Fruit fly (Drosophila melanogaster) whole organism: ENCODE results near the gene Fancd2.

ENCODE experiments used
- CG8478 ChIP-seq: fragments of >200 bp; optimal IDR thresholded peaks from 2 replicates; lab custom pipeline; 2018; ENCODE audit warnings: inconsistent platforms
- Dll ChIP-seq: fragments of >200 bp; optimal IDR thresholded peaks from 2 replicates; lab custom pipeline; 2017
- EcR ChIP-seq, 2 experiments: fragments of >200 bp; optimal IDR thresholded peaks; 2 replicates each; lab custom pipeline; 2017; ENCODE audit warnings: missing biosample characterization in 2 of 2, missing genetic modification characterization in 2 of 2, missing genetic modification reagents in 2 of 2
- pan ChIP-seq: fragments of >200 bp; optimal IDR thresholded peaks from 2 replicates; lab custom pipeline; 2017
- psq ChIP-seq: fragments of >200 bp; optimal IDR thresholded peaks from 2 replicates; lab custom pipeline; 2017
- usp ChIP-seq: fragments of >200 bp; optimal IDR thresholded peaks from 2 replicates; lab custom pipeline; 2017; ENCODE audit warnings: missing biosample characterization, missing genetic modification characterization, mixed read lengths

Gene Fancd2

dm6 chr3R:20816008-20816407 lies at the start of gene Fancd2:
TSS of gene Fancd2 (minus strand) at chr3R:20816190.
- TF ChIP-seq psq (lab: Kevin White, UChicago) (no peak), EcR (GFP tag; optimal IDR thresholded peaks at IDR 0.05; lab: Kevin White, UChicago) (no peak), Dll (lab: Kevin White, UChicago) (no peak), usp (no peak), pan (no peak), CG8478 (no peak)

- TF ChIP-seq CG8478 (no peak), usp (no peak), psq (lab: Kevin White, UChicago) (no peak), EcR (GFP tag; optimal IDR thresholded peaks at IDR 0.05; lab: Kevin White, UChicago) (no peak), pan (no peak), Dll (lab: Kevin White, UChicago) (no peak)
These were observed 43.9 kb upstream of the Fancd2 start, which contains the start of gene Ir93a for dm6 chr3R:20859845-20860244. TSS of gene Ir93a (minus strand) at chr3R:20859945.

dm6 chr3R:20850395-20851039 lies 34.5 kb upstream of the Fancd2 start, which contains the start of gene RpS30:
TSS of gene RpS30 (plus strand) at chr3R:20850516.
- TF ChIP-seq usp = no peak
- TF ChIP-seq EcR (GFP tag; optimal IDR thresholded peaks at IDR 0.05; lab: Kevin White, UChicago) = no peak
- no peak for TF ChIP-seq Dll (lab: Kevin White, UChicago)
- TF ChIP-seq CG8478 = no peak
- TF ChIP-seq psq (lab: Kevin White, UChicago) = no peak
- no peak for TF ChIP-seq pan

dm6 chr3R:20846768-20847167 lies 30.8 kb upstream of the Fancd2 start, which contains the start of gene CG15696:
TSS of gene CG15696 (plus strand) at chr3R:20847068.
- TF ChIP-seq CG8478 = no peak
- TF ChIP-seq EcR (GFP tag; optimal IDR thresholded peaks at IDR 0.05; lab: Kevin White, UChicago) = no peak
- TF ChIP-seq pan = no peak
- no peak for TF ChIP-seq psq (lab: Kevin White, UChicago)
- TF ChIP-seq usp = no peak
- TF ChIP-seq Dll (lab: Kevin White, UChicago) = no peak

dm6 chr3R:20846316-20846715 lies 30.3 kb upstream of the Fancd2 start:
- TF ChIP-seq EcR (GFP tag; optimal IDR thresholded peaks at IDR 0.05; lab: Kevin White, UChicago) (no peak), CG8478 (no peak), usp (no peak), Dll (lab: Kevin White, UChicago) (no peak), pan (no peak), psq (lab: Kevin White, UChicago) (no peak)

- no peak for TF ChIP-seq Dll (lab: Kevin White, UChicago)
- TF ChIP-seq EcR (GFP tag; optimal IDR thresholded peaks at IDR 0.05; lab: Kevin White, UChicago) = no peak
- TF ChIP-seq CG8478 = no peak
- TF ChIP-seq psq (lab: Kevin White, UChicago) = no peak
- TF ChIP-seq pan = no peak
- no peak for TF ChIP-seq usp
These were observed 29.5 kb upstream of the Fancd2 start for dm6 chr3R:20845493-20845892.

dm6 chr3R:20841840-20842239 lies 25.9 kb upstream of the Fancd2 start, which contains the start of gene CG15695:
TSS of gene CG15695 (plus strand) at chr3R:20842140.
- TF ChIP-seq Dll (lab: Kevin White, UChicago) = no peak

dm6 chr3R:20838787-20839186 lies 22.8 kb upstream of the Fancd2 start:
- no peak for TF ChIP-seq psq (lab: Kevin White, UChicago)
- TF ChIP-seq usp = no peak
- TF ChIP-seq Dll (lab: Kevin White, UChicago) = no peak
- no peak for TF ChIP-seq EcR (GFP tag; optimal IDR thresholded peaks at IDR 0.05; lab: Kevin White, UChicago)
- no peak for TF ChIP-seq pan
- no peak for TF ChIP-seq CG8478

dm6 chr3R:20837242-20837664 lies 21.3 kb upstream of the Fancd2 start:
- TF ChIP-seq EcR (GFP tag; optimal IDR thresholded peaks at IDR 0.05; lab: Kevin White, UChicago) (no peak), CG8478 (no peak), psq (lab: Kevin White, UChicago) (no peak), Dll (lab: Kevin White, UChicago) (no peak), usp (no peak), pan (no peak)

- TF ChIP-seq Dll (lab: Kevin White, UChicago) (no peak), CG8478 (no peak), EcR (GFP tag; optimal IDR thresholded peaks at IDR 0.05; lab: Kevin White, UChicago) (no peak), pan (no peak), psq (lab: Kevin White, UChicago) (no peak), usp (no peak)
These were observed 20.4 kb upstream of the Fancd2 start for dm6 chr3R:20836257-20836856.

- TF ChIP-seq CG8478 = no peak
- TF ChIP-seq EcR (GFP tag; optimal IDR thresholded peaks at IDR 0.05; lab: Kevin White, UChicago) = no peak
- no peak for TF ChIP-seq psq (lab: Kevin White, UChicago)
- no peak for TF ChIP-seq pan
- no peak for TF ChIP-seq usp
- TF ChIP-seq Dll (lab: Kevin White, UChicago) = no peak
These were observed 19.5 kb upstream of the Fancd2 start for dm6 chr3R:20835531-20835930.

dm6 chr3R:20834770-20835183 lies 18.8 kb upstream of the Fancd2 start:
- no peak for TF ChIP-seq EcR (GFP tag; optimal IDR thresholded peaks at IDR 0.05; lab: Kevin White, UChicago)

- TF ChIP-seq Dll (lab: Kevin White, UChicago) = no peak
- TF ChIP-seq psq (lab: Kevin White, UChicago) = no peak
- no peak for TF ChIP-seq pan
- TF ChIP-seq CG8478 = no peak
- TF ChIP-seq EcR (GFP tag; optimal IDR thresholded peaks at IDR 0.05; lab: Kevin White, UChicago) = no peak
- TF ChIP-seq usp = no peak
These were observed 17.7 kb upstream of the Fancd2 start for dm6 chr3R:20833664-20834063.
